Fruit fly (Drosophila melanogaster): ENCODE results near the gene JhI-21.

JhI-21 gene

dm6 chr2L:12007331-12007791 is 48.5 kb downstream of the JhI-21 start (continued):
- TF ChIP-seq CG11723 (GFP tag; optimal IDR thresholded peaks at IDR 0.05): peak; percentile 8
- peak; percentile 93 for TF ChIP-seq HmgZ (tag; optimal IDR thresholded peaks at IDR 0.05)
- TF ChIP-seq ewg (GFP tag; optimal IDR thresholded peaks at IDR 0.05): peak; percentile 68
- no peak for TF ChIP-seq hth (optimal IDR thresholded peaks at IDR 0.05)
- no peak for TF ChIP-seq Hr39 (optimal IDR thresholded peaks at IDR 0.05)
- no peak for TF ChIP-seq Six4 (GFP tag; optimal IDR thresholded peaks at IDR 0.05)
- TF ChIP-seq CG16813 (GFP tag; IDR thresholded peaks at IDR 0.05; ENCODE audit: partially characterized antibody): no peak
- TF ChIP-seq CG17612 (GFP tag; IDR thresholded peaks at IDR 0.05): no peak
- TF ChIP-seq Scr (GFP tag; IDR thresholded peaks at IDR 0.05; ENCODE audit: partially characterized antibody): no peak
- peak; percentile 5 for TF ChIP-seq grn (GFP tag; optimal IDR thresholded peaks at IDR 0.05)
- TF ChIP-seq CG11085 (GFP tag; IDR thresholded peaks at IDR 0.05): no peak
- no peak for TF ChIP-seq Dbx (GFP tag; IDR thresholded peaks at IDR 0.05)
- TF ChIP-seq Side (GFP tag; optimal IDR thresholded peaks at IDR 0.05): peak; percentile 16
- no peak for TF ChIP-seq CG14050 (GFP tag; IDR thresholded peaks at IDR 0.05)
- TF ChIP-seq CG10431 (GFP tag; optimal IDR thresholded peaks at IDR 0.05): peak; percentile 85
- TF ChIP-seq Lpt (GFP tag; optimal IDR thresholded peaks at IDR 0.05): no peak
- TF ChIP-seq CG2116 (GFP tag; optimal IDR thresholded peaks at IDR 0.05): no peak
- TF ChIP-seq ems (GFP tag; optimal IDR thresholded peaks at IDR 0.05): peak; percentile 12
- peak; percentile 62 for TF ChIP-seq btn (GFP tag; optimal IDR thresholded peaks at IDR 0.05)
- no peak for TF ChIP-seq CG14965 (GFP tag; optimal IDR thresholded peaks at IDR 0.05; ENCODE audit: borderline replicate concordance)
- peak; percentile 75 for TF ChIP-seq CG15514 (GFP tag; optimal IDR thresholded peaks at IDR 0.05)
- no peak for TF ChIP-seq Meics (GFP tag; optimal IDR thresholded peaks at IDR 0.05)
- peak; percentile 32 for TF ChIP-seq bcd (GFP tag; optimal IDR thresholded peaks at IDR 0.05)
- TF ChIP-seq twi (tag; optimal IDR thresholded peaks at IDR 0.05): peak; percentile 60
- TF ChIP-seq phol (tag; optimal IDR thresholded peaks at IDR 0.05): peak; percentile 26
- no peak for TF ChIP-seq fru (optimal IDR thresholded peaks at IDR 0.05)
- peak; percentile 47 for TF ChIP-seq Dek (tag; optimal IDR thresholded peaks at IDR 0.05)
- TF ChIP-seq Aef1 (GFP tag; IDR thresholded peaks at IDR 0.05): no peak
- TF ChIP-seq grau (tag; optimal IDR thresholded peaks at IDR 0.05): peak; percentile 55
- peak; percentile 96 for TF ChIP-seq HLHmδ (GFP tag; optimal IDR thresholded peaks at IDR 0.05)
- no peak for TF ChIP-seq jigr1 (GFP tag; IDR thresholded peaks at IDR 0.05)
- TF ChIP-seq CG31441 (GFP tag; IDR thresholded peaks at IDR 0.05): no peak
- TF ChIP-seq tio (GFP tag; optimal IDR thresholded peaks at IDR 0.05): no peak
- TF ChIP-seq CG6689 (GFP tag; IDR thresholded peaks at IDR 0.05): no peak
- TF ChIP-seq z (GFP tag; IDR thresholded peaks at IDR 0.05): no peak
- no peak for TF ChIP-seq CG17802 (tag; optimal IDR thresholded peaks at IDR 0.05)
- no peak for TF ChIP-seq CG42726 (GFP tag; IDR thresholded peaks at IDR 0.05; ENCODE audit: partially characterized antibody)
- no peak for TF ChIP-seq org-1 (GFP tag; optimal IDR thresholded peaks at IDR 0.05)
- TF ChIP-seq luna (GFP tag; optimal IDR thresholded peaks at IDR 0.05): no peak
- TF ChIP-seq CG1603 (tag; optimal IDR thresholded peaks at IDR 0.05): peak; percentile 65
- no peak for TF ChIP-seq CG10959 (GFP tag; IDR thresholded peaks at IDR 0.05)
- peak; percentile 57 for TF ChIP-seq CG12155 (GFP tag; optimal IDR thresholded peaks at IDR 0.05)
- peak; percentile 48 for TF ChIP-seq Atf-2 (GFP tag; optimal IDR thresholded peaks at IDR 0.05)
- TF ChIP-seq CG4730 (GFP tag; IDR thresholded peaks at IDR 0.05): no peak
- peak; percentile 66 for TF ChIP-seq CG2712 (tag; optimal IDR thresholded peaks at IDR 0.05)
- TF ChIP-seq ERR (GFP tag; optimal IDR thresholded peaks at IDR 0.05): peak; percentile 66
- TF ChIP-seq Sox102F (GFP tag; optimal IDR thresholded peaks at IDR 0.05): no peak
- TF ChIP-seq E2f1 (GFP tag; IDR thresholded peaks at IDR 0.05): no peak
- no peak for TF ChIP-seq gem (tag; optimal IDR thresholded peaks at IDR 0.05)
- no peak for TF ChIP-seq HLH54F (GFP tag; optimal IDR thresholded peaks at IDR 0.05)
- peak; percentile 50 for TF ChIP-seq CG1529 (GFP tag; optimal IDR thresholded peaks at IDR 0.05)
- TF ChIP-seq CG12236 (GFP tag; optimal IDR thresholded peaks at IDR 0.05): peak; percentile 16
- TF ChIP-seq fu2 (GFP tag; optimal IDR thresholded peaks at IDR 0.05): no peak
